Comparison of ENCODE assay signal across 5 fruit fly cellular contexts in genomic region chr3R:9399951-9400392, dm6.
TF ChIP-seq lines count a peak whose summit lies in the region.

CG34117 (minus strand) TSS chr3R:9400053.

- peak; percentile 2 for TF ChIP-seq CTCF in whole organism, embryonic (GFP tag; optimal IDR thresholded peaks at IDR 0.05; lab: Kevin White, UChicago)

TF ChIP-seq in whole organism, adult, 20 proteins besides CTCF, POLR2A, EP300 and RAD21 (continues in another document):
- TF ChIP-seq CG7045 (GFP tag; optimal IDR thresholded peaks at IDR 0.05; lab: Kevin White, UChicago) (peak; percentile 65), Hr96 (GFP tag; optimal IDR thresholded peaks at IDR 0.05; lab: Kevin White, UChicago) (peak; percentile 34), CG5204 (GFP tag; optimal IDR thresholded peaks at IDR 0.05; lab: Kevin White, UChicago) (peak; percentile 52), kay (GFP tag; lab: Kevin White, UChicago; ENCODE audit: borderline replicate concordance) (no peak), Mnt (GFP tag; optimal IDR thresholded peaks at IDR 0.05; lab: Kevin White, UChicago) (peak; percentile 62), CG14711 (tag; optimal IDR thresholded peaks at IDR 0.05; lab: Kevin White, UChicago) (peak; percentile 84), CG11617 (GFP tag; optimal IDR thresholded peaks at IDR 0.05; lab: Kevin White, UChicago) (peak; percentile 82), cnc (optimal IDR thresholded peaks at IDR 0.05; lab: Kevin White, UChicago) (no peak), tj (GFP tag; optimal IDR thresholded peaks at IDR 0.05; lab: Kevin White, UChicago) (peak; percentile 52), bab1 (GFP tag; optimal IDR thresholded peaks at IDR 0.05; lab: Kevin White, UChicago) (peak; percentile 93), CG1620 (GFP tag; optimal IDR thresholded peaks at IDR 0.05; lab: Kevin White, UChicago) (peak; percentile 69), cic (GFP tag; optimal IDR thresholded peaks at IDR 0.05; lab: Kevin White, UChicago) (no peak), Clk (GFP tag; optimal IDR thresholded peaks at IDR 0.05; lab: Kevin White, UChicago) (peak; percentile 5), CG33017 (tag; optimal IDR thresholded peaks at IDR 0.05; lab: Kevin White, UChicago) (peak; percentile 76), CG7101 (tag; optimal IDR thresholded peaks at IDR 0.05; lab: Kevin White, UChicago) (peak; percentile 89), pad (GFP tag; optimal IDR thresholded peaks at IDR 0.05; lab: Kevin White, UChicago) (peak; percentile 56), ovo (GFP tag; optimal IDR thresholded peaks at IDR 0.05; lab: Kevin White, UChicago) (no peak), CG12768 (GFP tag; optimal IDR thresholded peaks at IDR 0.05; lab: Kevin White, UChicago) (peak; percentile 72)

TF ChIP-seq in whole organism, embryonic, 481 proteins besides CTCF, POLR2A, EP300 and RAD21 (continues in another document):
- no peak for TF ChIP-seq Optix (GFP tag; IDR thresholded peaks at IDR 0.05; lab: Robert Waterston, UW)
- peak; percentile 88 for TF ChIP-seq B-H2 (GFP tag; optimal IDR thresholded peaks at IDR 0.05; lab: Kevin White, UChicago)
- TF ChIP-seq z (GFP tag; IDR thresholded peaks at IDR 0.05; lab: Robert Waterston, UW), result no peak
- peak; percentile 66 for TF ChIP-seq Hsf (GFP tag; optimal IDR thresholded peaks at IDR 0.05; lab: Kevin White, UChicago)
- peak; percentile 67 for TF ChIP-seq CG15514 (GFP tag; optimal IDR thresholded peaks at IDR 0.05; lab: Kevin White, UChicago)
- TF ChIP-seq emc (GFP tag; optimal IDR thresholded peaks at IDR 0.05; lab: Kevin White, UChicago), result no peak
- TF ChIP-seq HmgD (GFP tag; optimal IDR thresholded peaks at IDR 0.05; lab: Kevin White, UChicago), result no peak
- peak; percentile 75 for TF ChIP-seq BtbVII (GFP tag; optimal IDR thresholded peaks at IDR 0.05; lab: Kevin White, UChicago)
- no peak for TF ChIP-seq Dfd (GFP tag; optimal IDR thresholded peaks at IDR 0.05; lab: Kevin White, UChicago)
- peak; percentile 74 for TF ChIP-seq CG34376 (GFP tag; optimal IDR thresholded peaks at IDR 0.05; lab: Kevin White, UChicago)
- TF ChIP-seq CG4360 (GFP tag; IDR thresholded peaks at IDR 0.05; lab: Robert Waterston, UW), result no peak; the same call in 1 of the 2 replicates
- no peak for TF ChIP-seq wek (GFP tag; optimal IDR thresholded peaks at IDR 0.05; lab: Kevin White, UChicago)
- no peak for TF ChIP-seq vnd (GFP tag; IDR thresholded peaks at IDR 0.05; lab: Robert Waterston, UW; ENCODE audit: partially characterized antibody)
- peak; percentile 78 for TF ChIP-seq CG1602 (GFP tag; optimal IDR thresholded peaks at IDR 0.05; lab: Kevin White, UChicago)
- TF ChIP-seq CG2116 (GFP tag; optimal IDR thresholded peaks at IDR 0.05; lab: Kevin White, UChicago), result peak; percentile 54
- TF ChIP-seq fd3F (GFP tag; optimal IDR thresholded peaks at IDR 0.05; lab: Kevin White, UChicago), result peak; percentile 68
- TF ChIP-seq CG5180 (GFP tag; optimal IDR thresholded peaks at IDR 0.05; lab: Kevin White, UChicago), result peak; percentile 53
- peak; percentile 95 for TF ChIP-seq row (GFP tag; IDR thresholded peaks at IDR 0.05; lab: Robert Waterston, UW)
- TF ChIP-seq Six4 (GFP tag; optimal IDR thresholded peaks at IDR 0.05; lab: Kevin White, UChicago), result peak; percentile 69

TF ChIP-seq in whole organism, prepupa, 60 proteins besides CTCF, POLR2A, EP300 and RAD21 (continues in another document):
- peak; percentile 41 for TF ChIP-seq CG11762 (GFP tag; optimal IDR thresholded peaks at IDR 0.05; lab: Kevin White, UChicago; ENCODE audit: insufficient read depth)
- TF ChIP-seq Gug (GFP tag; IDR thresholded peaks at IDR 0.05; lab: Robert Waterston, UW), result peak; percentile 61
- TF ChIP-seq OdsH (GFP tag; optimal IDR thresholded peaks at IDR 0.05; lab: Kevin White, UChicago), result peak; percentile 79
- peak; percentile 76 for TF ChIP-seq CG8632 (GFP tag; optimal IDR thresholded peaks at IDR 0.05; lab: Kevin White, UChicago)
- no peak for TF ChIP-seq CG9139 (GFP tag; optimal IDR thresholded peaks at IDR 0.05; lab: Kevin White, UChicago)
- no peak for TF ChIP-seq fd85E (GFP tag; optimal IDR thresholded peaks at IDR 0.05; lab: Kevin White, UChicago)
- TF ChIP-seq CG15336 (GFP tag; IDR thresholded peaks at IDR 0.05; lab: Robert Waterston, UW), result peak; percentile 71
- TF ChIP-seq net (GFP tag; optimal IDR thresholded peaks at IDR 0.05; lab: Kevin White, UChicago), result peak; percentile 74
- TF ChIP-seq CG4318 (GFP tag; optimal IDR thresholded peaks at IDR 0.05; lab: Kevin White, UChicago), result no peak
- no peak for TF ChIP-seq dac (GFP tag; optimal IDR thresholded peaks at IDR 0.05; lab: Kevin White, UChicago)
- peak; percentile 75 for TF ChIP-seq CG10631 (GFP tag; optimal IDR thresholded peaks at IDR 0.05; lab: Kevin White, UChicago)
- peak; percentile 66 for TF ChIP-seq Eip75B (GFP tag; optimal IDR thresholded peaks at IDR 0.05; lab: Kevin White, UChicago)
- TF ChIP-seq CG16779 (tag; optimal IDR thresholded peaks at IDR 0.05; lab: Kevin White, UChicago), result peak; percentile 18
- peak; percentile 67 for TF ChIP-seq CG3032 (tag; optimal IDR thresholded peaks at IDR 0.05; lab: Kevin White, UChicago)
- no peak for TF ChIP-seq Hr38 (GFP tag; optimal IDR thresholded peaks at IDR 0.05; lab: Kevin White, UChicago)
- TF ChIP-seq esn (GFP tag; optimal IDR thresholded peaks at IDR 0.05; lab: Kevin White, UChicago), result peak; percentile 86
- peak; percentile 8 for TF ChIP-seq CG1621 (tag; optimal IDR thresholded peaks at IDR 0.05; lab: Kevin White, UChicago)
- TF ChIP-seq pdm3 (GFP tag; optimal IDR thresholded peaks at IDR 0.05; lab: Kevin White, UChicago), result peak; percentile 76
- TF ChIP-seq Eip93F (GFP tag; optimal IDR thresholded peaks at IDR 0.05; lab: Kevin White, UChicago), result peak; percentile 40

TF ChIP-seq in whole organism, pupa, 21 proteins besides CTCF, POLR2A, EP300 and RAD21:
- no peak for TF ChIP-seq CG10348 (GFP tag; IDR thresholded peaks at IDR 0.05; lab: Robert Waterston, UW)
- no peak for TF ChIP-seq fd96Ca (GFP tag; IDR thresholded peaks at IDR 0.05; lab: Robert Waterston, UW)
- peak; percentile 55 for TF ChIP-seq CG12605 (GFP tag; IDR thresholded peaks at IDR 0.05; lab: Robert Waterston, UW)
- TF ChIP-seq Ets98B (GFP tag; IDR thresholded peaks at IDR 0.05; lab: Robert Waterston, UW), result peak; percentile 79
- peak; percentile 51 for TF ChIP-seq CG8301 (tag; optimal IDR thresholded peaks at IDR 0.05; lab: Kevin White, UChicago)
- peak; percentile 71 for TF ChIP-seq CG17806 (tag; optimal IDR thresholded peaks at IDR 0.05; lab: Kevin White, UChicago)
- TF ChIP-seq gl (tag; optimal IDR thresholded peaks at IDR 0.05; lab: Kevin White, UChicago), result peak; percentile 10
- TF ChIP-seq CG14655 (GFP tag; optimal IDR thresholded peaks at IDR 0.05; lab: Kevin White, UChicago), result peak; percentile 56
- no peak for TF ChIP-seq CG13204 (GFP tag; optimal IDR thresholded peaks at IDR 0.05; lab: Kevin White, UChicago)
- TF ChIP-seq rn (GFP tag; IDR thresholded peaks at IDR 0.05; lab: Robert Waterston, UW), result no peak
- TF ChIP-seq CG8159 (tag; optimal IDR thresholded peaks at IDR 0.05; lab: Kevin White, UChicago), result peak; percentile 71
- no peak for TF ChIP-seq EcR (GFP tag; optimal IDR thresholded peaks at IDR 0.05; lab: Kevin White, UChicago)
- TF ChIP-seq Pif1B (GFP tag; optimal IDR thresholded peaks at IDR 0.05; lab: Kevin White, UChicago), result peak; percentile 24
- no peak for TF ChIP-seq D1 (tag; optimal IDR thresholded peaks at IDR 0.05; lab: Kevin White, UChicago)
- TF ChIP-seq CG34367 (tag; optimal IDR thresholded peaks at IDR 0.05; lab: Kevin White, UChicago), result peak; percentile 54
- peak; percentile 63 for TF ChIP-seq CG15710 (tag; optimal IDR thresholded peaks at IDR 0.05; lab: Kevin White, UChicago)
- TF ChIP-seq CG4496 (GFP tag; IDR thresholded peaks at IDR 0.05; lab: Robert Waterston, UW), result peak; percentile 80
- peak; percentile 69 for TF ChIP-seq Pif1A (GFP tag; optimal IDR thresholded peaks at IDR 0.05; lab: Kevin White, UChicago)
- peak; percentile 66 for TF ChIP-seq Snoo (tag; optimal IDR thresholded peaks at IDR 0.05; lab: Kevin White, UChicago)
- TF ChIP-seq CG9948 (tag; optimal IDR thresholded peaks at IDR 0.05; lab: Kevin White, UChicago), result peak; percentile 58
- TF ChIP-seq CG32121 (GFP tag; IDR thresholded peaks at IDR 0.05; lab: Robert Waterston, UW), result peak; percentile 77

TF ChIP-seq in whole organism, wandering third instar larva, 38 proteins besides CTCF, POLR2A, EP300 and RAD21 (continues in another document):
- peak; percentile 55 for TF ChIP-seq CG9705 (GFP tag; optimal IDR thresholded peaks at IDR 0.05; lab: Kevin White, UChicago)
- no peak for TF ChIP-seq CG32264 (GFP tag; optimal IDR thresholded peaks at IDR 0.05; lab: Kevin White, UChicago)
- no peak for TF ChIP-seq N (GFP tag; optimal IDR thresholded peaks at IDR 0.05; lab: Kevin White, UChicago)
- no peak for TF ChIP-seq dl (GFP tag; optimal IDR thresholded peaks at IDR 0.05; lab: Kevin White, UChicago; ENCODE audit: insufficient read depth in 1 of 2, partially characterized antibody in 2 of 2)
- TF ChIP-seq dsf (GFP tag; optimal IDR thresholded peaks at IDR 0.05; lab: Kevin White, UChicago; ENCODE audit: borderline replicate concordance), result peak; percentile 57
- peak; percentile 81 for TF ChIP-seq h (GFP tag; optimal IDR thresholded peaks at IDR 0.05; lab: Kevin White, UChicago)
- peak; percentile 70 for TF ChIP-seq Jra (GFP tag; optimal IDR thresholded peaks at IDR 0.05; lab: Kevin White, UChicago)
- TF ChIP-seq CrebA (GFP tag; optimal IDR thresholded peaks at IDR 0.05; lab: Kevin White, UChicago; ENCODE audit: borderline replicate concordance), result no peak
- peak; percentile 75 for TF ChIP-seq Sp1 (GFP tag; optimal IDR thresholded peaks at IDR 0.05; lab: Kevin White, UChicago)
- no peak for TF ChIP-seq Myc (optimal IDR thresholded peaks at IDR 0.05; lab: Kevin White, UChicago)
- TF ChIP-seq Hnf4 (GFP tag; optimal IDR thresholded peaks at IDR 0.05; lab: Kevin White, UChicago), result peak; percentile 86
- TF ChIP-seq ey (GFP tag; optimal IDR thresholded peaks at IDR 0.05; lab: Kevin White, UChicago), result peak; percentile 75
- no peak for TF ChIP-seq Vsx2 (GFP tag; optimal IDR thresholded peaks at IDR 0.05; lab: Kevin White, UChicago; ENCODE audit: partially characterized antibody)
- no peak for TF ChIP-seq brk (GFP tag; optimal IDR thresholded peaks at IDR 0.05; lab: Kevin White, UChicago)
- peak; percentile 72 for TF ChIP-seq psq (GFP tag; optimal IDR thresholded peaks at IDR 0.05; lab: Kevin White, UChicago)
- no peak for TF ChIP-seq Rel (GFP tag; optimal IDR thresholded peaks at IDR 0.05; lab: Kevin White, UChicago)
- peak; percentile 68 for TF ChIP-seq Rel (tag; optimal IDR thresholded peaks at IDR 0.05; lab: Kevin White, UChicago)
- TF ChIP-seq jim (GFP tag; optimal IDR thresholded peaks at IDR 0.05; lab: Kevin White, UChicago), result peak; percentile 11
- peak; percentile 45 for TF ChIP-seq dmrt93B (GFP tag; optimal IDR thresholded peaks at IDR 0.05; lab: Kevin White, UChicago)
- no peak for TF ChIP-seq pan (optimal IDR thresholded peaks at IDR 0.05; lab: Kevin White, UChicago)
- peak; percentile 87 for TF ChIP-seq rgr (GFP tag; optimal IDR thresholded peaks at IDR 0.05; lab: Kevin White, UChicago)
- peak in 1 of 2 experiments; percentile 89 for TF ChIP-seq foxo (GFP tag; optimal IDR thresholded peaks at IDR 0.05; lab: Kevin White, UChicago)
- TF ChIP-seq lola (GFP tag; optimal IDR thresholded peaks at IDR 0.05; lab: Kevin White, UChicago), result no peak
- no peak for TF ChIP-seq Mio (GFP tag; optimal IDR thresholded peaks at IDR 0.05; lab: Kevin White, UChicago)
